Worm (Caenorhabditis elegans) whole organism, dauer: ENCODE measurements around the gene C24H10.3.

Source experiments
- unc-62 ChIP-seq: sonication (generic microtip); optimal IDR thresholded peaks from 2 replicates; lab custom pipeline; 2017; ENCODE audit warnings: missing biosample characterization, missing genetic modification reagents, missing genetic modification characterization

Gene C24H10.3

DNA sequence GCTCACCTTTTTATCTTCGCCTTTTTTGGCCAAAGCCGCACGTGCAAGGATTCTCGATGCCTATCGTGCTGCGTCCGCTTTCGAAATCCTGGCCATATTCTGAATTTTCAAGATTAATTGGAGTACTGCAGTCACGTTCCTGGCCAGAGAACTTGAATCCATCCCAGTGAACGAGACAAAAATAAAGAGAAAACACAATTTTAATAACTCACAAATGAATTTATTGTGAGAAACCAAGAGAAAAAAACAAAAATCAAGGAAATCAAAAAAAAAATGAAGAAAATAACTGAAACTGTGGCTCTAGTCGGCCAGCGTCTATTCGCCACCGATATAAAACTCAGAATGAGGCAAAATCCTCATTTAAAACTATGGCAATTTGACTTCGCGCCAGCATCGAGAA lies 1.7 kb upstream of the C24H10.3 start, which contains the start of gene C24H10.4:
Gene C24H10.4, minus strand, starts transcription at position 101 of the 400 bp plus-strand sequence.
- no peak for TF ChIP-seq unc-62 (GFP tag; lab: Kevin White, UChicago)

DNA sequence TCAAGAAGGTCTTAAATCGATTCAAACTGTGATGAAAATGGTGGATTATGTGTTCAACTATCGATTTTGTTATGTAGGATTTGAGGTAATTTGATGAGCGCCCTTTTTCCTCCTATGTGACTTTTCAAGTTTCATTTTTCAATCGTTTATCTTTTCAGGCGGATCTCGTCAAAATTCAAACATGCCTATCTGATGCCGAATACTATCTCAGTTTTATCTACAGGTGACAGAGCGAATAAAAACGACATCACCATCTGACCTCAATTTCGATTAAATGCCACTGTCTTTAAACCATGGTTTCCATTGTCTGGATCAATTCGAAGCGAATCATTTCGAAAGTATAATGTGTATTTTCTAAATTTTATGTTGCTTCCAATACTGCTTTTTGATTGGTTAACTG lies 907 bp downstream of the C24H10.3 start:
- no peak for TF ChIP-seq unc-62 (GFP tag; lab: Kevin White, UChicago)

DNA sequence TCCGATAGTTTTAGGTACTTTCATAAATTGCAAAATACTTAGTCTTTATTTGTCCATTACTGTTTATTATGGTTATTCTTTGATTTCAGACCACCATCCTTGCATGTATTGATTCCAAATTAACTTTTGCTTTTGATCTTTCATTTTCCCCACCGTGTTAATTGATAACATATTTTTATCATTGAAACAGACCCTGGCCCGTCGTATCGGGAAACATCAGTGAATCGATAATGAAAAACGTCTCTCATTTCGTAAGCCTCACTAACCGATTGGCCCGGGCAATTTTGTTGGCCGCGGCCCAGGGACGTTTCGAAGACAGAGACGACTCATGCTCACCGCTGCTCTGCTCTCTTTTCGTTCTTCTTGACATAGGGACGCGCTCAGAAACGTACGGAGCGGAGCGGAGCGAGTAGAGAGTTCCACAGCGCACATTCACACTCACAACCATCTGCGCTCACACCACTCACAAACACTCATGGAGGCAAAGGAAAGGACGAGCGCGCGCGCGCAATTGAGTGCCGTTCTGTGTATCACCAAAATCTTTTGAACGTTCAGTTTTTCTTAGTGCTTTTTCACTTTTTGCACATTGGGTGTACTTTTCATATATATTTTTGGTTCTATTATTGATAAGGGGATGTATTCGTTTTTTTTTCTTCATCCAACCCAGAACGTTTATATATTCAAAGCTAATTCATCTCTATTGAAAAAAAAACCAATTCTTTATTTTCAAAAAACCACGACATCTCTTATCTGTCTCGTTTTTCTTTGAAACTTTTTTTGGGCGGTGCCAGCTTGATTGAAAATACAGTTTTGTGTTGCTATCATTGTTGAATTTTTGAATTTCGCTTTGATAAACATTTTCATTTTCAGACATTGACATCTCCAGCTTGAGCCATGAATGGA lies 3.1 kb downstream of the C24H10.3 start, which contains the start of gene C24H10.2:
Gene C24H10.2, plus strand, starts transcription at position 853 of the 903 bp plus-strand sequence.
- TF ChIP-seq unc-62 (GFP tag; lab: Kevin White, UChicago), result no peak

DNA sequence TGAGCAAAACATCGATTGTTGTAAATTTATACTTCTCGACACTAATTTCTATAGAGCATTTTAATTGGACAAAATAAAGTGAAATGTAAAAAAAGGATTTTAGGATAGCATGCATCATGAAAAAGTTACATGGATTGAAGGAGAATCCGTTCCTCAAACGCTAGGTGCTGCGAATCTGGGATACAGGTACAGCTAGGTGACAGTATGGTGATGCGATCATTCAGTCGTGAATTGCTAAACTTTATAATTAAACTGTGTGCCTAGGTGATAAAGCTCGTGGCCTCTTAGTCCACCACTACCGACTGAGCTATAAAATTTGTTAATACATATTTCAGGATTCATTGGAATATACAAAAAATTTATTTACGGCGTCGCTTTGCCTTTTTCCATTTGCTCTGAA lies 5.7 kb downstream of the C24H10.3 start:
- no peak for TF ChIP-seq unc-62 (GFP tag; lab: Kevin White, UChicago)

DNA sequence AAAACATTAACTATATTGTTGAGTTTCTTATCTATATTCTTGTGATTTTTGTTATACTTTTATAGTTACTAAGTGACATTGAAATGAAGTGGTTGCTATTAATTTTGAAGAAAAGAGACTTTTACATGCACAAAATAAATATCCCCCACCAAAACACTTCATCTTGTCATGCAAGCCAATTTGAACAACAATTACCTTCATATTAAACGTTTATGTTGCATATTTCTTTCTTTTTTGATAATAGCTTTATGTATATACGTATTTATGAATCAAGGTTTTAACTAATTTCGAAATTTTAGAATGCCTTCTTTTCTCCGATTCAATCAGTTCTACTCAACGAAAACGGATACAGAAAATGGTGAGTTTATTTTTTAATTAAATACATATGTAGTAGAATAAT lies 6.9 kb downstream of the C24H10.3 start, which contains the start of gene clc-7:
Gene clc-7, plus strand, starts transcription at position 301 of the 400 bp plus-strand sequence.
- TF ChIP-seq unc-62 (GFP tag; lab: Kevin White, UChicago), result no peak

DNA sequence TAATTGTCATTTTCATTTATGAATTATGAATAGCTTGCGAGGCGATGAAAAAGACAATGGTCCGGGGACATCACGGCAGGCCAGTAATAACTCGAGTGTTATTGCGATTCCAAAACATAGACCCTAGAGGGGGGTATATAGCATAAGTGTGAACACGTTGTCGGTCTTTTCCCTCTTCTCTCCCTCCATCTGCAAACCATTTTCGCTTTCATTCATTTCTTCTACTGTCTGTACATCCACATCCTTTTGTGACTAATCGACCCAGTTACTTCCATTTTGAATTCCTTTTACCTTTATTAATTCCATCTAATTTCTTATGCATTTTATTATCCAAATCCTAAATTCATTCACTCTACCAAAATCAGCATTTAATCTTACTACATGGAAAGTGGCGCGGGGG lies 10.2 kb downstream of the C24H10.3 start:
- no peak for TF ChIP-seq unc-62 (GFP tag; lab: Kevin White, UChicago)

DNA sequence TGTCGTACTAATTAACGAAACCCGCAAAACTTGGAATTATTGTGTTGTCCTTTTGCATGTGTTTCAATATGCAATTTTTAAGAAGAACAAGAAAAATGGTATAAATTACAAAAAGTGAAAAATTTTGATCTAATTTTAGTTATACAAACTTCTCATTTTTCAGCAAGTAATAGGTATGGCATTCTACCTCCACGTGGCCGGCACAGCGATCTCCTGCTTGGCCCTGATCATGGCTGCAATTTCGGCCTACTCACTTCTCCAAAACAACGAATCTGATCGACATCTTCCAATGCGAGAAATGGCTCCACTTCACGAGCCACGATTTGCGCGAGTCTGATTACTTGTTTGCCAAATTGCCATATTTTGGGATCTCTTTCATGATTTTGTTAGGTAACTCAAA lies 13.0 kb downstream of the C24H10.3 start:
- no peak for TF ChIP-seq unc-62 (GFP tag; lab: Kevin White, UChicago)

DNA sequence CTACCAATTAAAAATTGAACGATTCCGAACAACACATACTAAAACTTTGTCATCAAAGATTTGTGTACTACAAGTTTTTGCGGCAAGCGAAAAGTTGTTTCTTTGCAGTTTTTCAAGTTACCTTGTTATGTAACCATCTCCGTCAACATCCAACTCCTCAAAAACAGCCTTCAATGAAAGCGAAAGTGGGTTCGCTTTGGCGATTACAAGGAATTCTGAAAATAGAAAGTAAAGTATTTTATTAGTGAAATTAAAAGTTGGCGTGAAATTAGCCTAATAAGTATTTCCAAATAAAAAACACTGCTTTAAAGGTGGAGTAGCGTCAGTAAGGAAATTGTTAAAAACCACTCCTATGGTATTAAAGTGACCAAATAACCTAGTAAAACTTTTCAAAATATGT lies 14.7 kb downstream of the C24H10.3 start:
- TF ChIP-seq unc-62 (GFP tag; lab: Kevin White, UChicago), result no peak

DNA sequence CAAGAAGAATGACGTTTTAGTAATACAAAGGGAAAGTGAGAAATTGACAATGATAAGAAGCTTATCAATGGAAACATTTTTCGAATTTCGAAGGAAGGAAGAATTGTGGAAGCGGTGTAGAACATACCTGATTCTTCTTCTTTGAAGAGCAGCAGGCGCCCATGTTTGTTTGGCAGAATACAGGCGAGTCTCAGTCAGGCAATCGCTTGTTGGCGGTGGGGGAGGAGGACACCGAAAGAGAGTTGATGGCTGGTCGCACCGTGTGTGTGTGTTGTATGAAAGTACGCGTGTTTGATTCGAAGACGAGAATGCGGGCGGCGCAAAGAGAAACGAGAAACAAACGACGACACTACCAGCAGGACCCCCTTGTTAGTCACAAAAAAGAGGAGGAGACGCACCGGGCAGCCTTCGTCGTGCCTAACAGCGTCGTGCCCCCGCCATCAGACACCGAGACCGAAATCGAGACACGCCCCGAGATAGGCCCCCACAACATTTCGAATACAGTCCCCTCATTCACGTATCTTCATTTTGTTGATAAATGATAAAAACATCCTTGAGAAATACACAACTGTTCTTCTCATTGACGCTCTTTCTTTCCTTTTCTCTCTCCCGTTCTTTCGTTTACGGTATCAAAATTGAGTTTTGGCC lies 17.0 kb downstream of the C24H10.3 start, which contains the start of gene cal-5:
Gene cal-5, minus strand, starts transcription at position 266 of the 648 bp plus-strand sequence.
- TF ChIP-seq unc-62 (GFP tag; lab: Kevin White, UChicago), result no peak

- no peak for TF ChIP-seq unc-62 (GFP tag; lab: Kevin White, UChicago)
Measured at ce11 chrX:5079297-5079696, 18.4 kb downstream of the C24H10.3 start.

DNA sequence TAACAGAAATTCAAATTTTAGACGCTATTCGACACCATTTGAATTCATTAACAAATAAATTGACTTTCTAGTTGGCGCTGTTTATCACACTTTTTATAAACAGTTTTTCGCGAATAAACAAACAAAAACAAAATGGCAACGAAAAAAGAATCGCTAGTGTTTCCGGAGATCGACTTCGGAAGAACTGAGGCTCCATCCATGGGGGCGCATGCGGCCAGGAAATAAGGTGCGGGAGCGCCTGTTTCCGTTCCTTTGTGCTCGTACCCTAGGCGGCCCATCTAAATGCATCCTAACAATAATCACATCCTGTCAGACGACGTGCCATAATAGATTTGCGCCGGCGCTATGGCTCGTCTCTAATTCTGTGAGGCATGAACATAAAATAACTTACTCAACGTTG lies 23.2 kb downstream of the C24H10.3 start:
- TF ChIP-seq unc-62 (GFP tag; lab: Kevin White, UChicago), result no peak

- TF ChIP-seq unc-62 (GFP tag; lab: Kevin White, UChicago), result no peak
Measured at ce11 chrX:5084495-5084894, 23.6 kb downstream of the C24H10.3 start, which contains the start of gene ets-5. Gene ets-5 (minus strand): TSS chrX:5084526.

- no peak for TF ChIP-seq unc-62 (GFP tag; lab: Kevin White, UChicago)
Measured at ce11 chrX:5085465-5085864, 24.6 kb downstream of the C24H10.3 start.

- TF ChIP-seq unc-62 (GFP tag; lab: Kevin White, UChicago), result no peak
Measured at ce11 chrX:5086212-5086611, 25.4 kb downstream of the C24H10.3 start.

DNA sequence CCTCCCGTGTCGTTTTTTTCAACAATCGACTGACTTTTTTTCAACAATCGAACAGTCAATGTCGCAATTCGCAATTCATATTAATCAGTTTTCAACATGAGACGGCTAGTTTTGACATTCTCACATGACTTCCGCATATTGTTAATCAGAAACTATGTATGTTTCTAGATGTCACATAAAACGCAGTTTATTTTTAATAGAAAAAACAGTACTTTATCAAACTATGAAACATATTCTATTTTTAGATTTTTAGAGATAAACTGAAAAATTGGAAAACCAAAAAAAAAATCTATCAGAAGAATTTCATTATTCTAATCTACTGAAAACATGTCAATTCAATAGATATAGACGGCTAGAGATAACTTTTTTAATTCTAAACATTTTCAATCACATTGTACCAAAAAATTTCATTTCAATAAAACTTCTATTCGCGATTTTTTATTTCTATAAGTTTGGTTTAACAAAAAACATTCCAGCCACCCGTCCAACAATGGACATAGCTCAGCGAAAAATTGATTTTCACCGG lies 26.6 kb downstream of the C24H10.3 start, which contains the start of gene pnk-4:
Gene pnk-4, plus strand, starts transcription at position 476 of the 526 bp plus-strand sequence.
- TF ChIP-seq unc-62 (GFP tag; lab: Kevin White, UChicago), result no peak

ce11 chrX:5093997-5094396 lies 33.1 kb downstream of the C24H10.3 start:
- TF ChIP-seq unc-62 (GFP tag; lab: Kevin White, UChicago), result no peak
